Worm (Caenorhabditis elegans): ENCODE data around the gene F52D2.7.

Gene F52D2.7

DNA sequence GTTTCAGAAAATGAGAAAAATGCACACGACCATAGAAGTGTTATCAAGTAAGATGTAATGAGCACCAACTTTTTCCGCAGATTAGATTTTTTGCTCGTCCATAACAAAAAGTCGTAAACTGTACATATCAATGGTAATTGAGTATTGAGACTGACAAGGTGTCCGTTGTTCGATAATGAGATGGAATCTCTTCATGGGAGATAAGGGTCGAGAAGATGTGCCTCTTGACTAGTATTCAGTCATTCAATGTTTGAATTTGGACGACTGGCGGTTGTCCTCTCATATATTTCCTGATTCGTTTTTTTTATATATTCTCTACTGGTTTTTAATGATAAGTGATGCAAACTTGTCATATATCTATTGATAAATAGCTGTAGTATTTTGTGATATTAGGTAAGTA is 19.3 kb downstream of the F52D2.7 start:
- TF ChIP-seq nhr-20 (tag; optimal IDR thresholded peaks at IDR 0.05) (no peak), nhr-71 (tag; optimal IDR thresholded peaks at IDR 0.05) (no peak), ceh-63 (GFP tag; optimal IDR thresholded peaks at IDR 0.05) (no peak), ama-1 (optimal IDR thresholded peaks at IDR 0.05) (no peak), elt-3 (tag; optimal IDR thresholded peaks at IDR 0.05) (no peak), efl-1 (optimal IDR thresholded peaks at IDR 0.05) (no peak), efl-1 (GFP tag; optimal IDR thresholded peaks at IDR 0.05 in 1 of 2) (peak in 1 of 2 experiments; percentile 69)

DNA sequence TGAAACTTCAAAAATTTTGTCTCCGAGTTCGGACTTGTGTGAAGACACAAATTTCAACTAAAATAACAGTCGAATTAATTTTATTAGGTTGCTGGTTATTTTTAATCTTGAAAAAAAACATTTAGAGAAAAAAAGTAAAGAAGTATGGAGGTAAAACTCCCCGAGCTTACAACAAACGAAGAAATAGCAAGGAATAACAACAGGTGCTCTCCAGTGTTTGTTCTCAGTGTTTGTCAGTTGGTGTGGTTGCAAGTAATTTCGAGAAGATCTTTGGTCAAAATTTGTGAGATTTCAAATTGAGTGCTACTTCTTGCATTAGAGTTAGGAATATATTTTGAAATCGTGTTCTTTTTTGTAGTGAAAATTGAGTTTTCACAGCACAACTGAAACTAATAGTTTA is 22.5 kb downstream of the F52D2.7 start:
- TF ChIP-seq fkh-10 (GFP tag; optimal IDR thresholded peaks at IDR 0.05) (no peak), vab-15 (tag; optimal IDR thresholded peaks at IDR 0.05) (no peak), blmp-1 (tag; optimal IDR thresholded peaks at IDR 0.05) (no peak), nhr-237 (tag; optimal IDR thresholded peaks at IDR 0.05) (no peak), skn-1 (tag; optimal IDR thresholded peaks at IDR 0.05) (peak; percentile 2)

DNA sequence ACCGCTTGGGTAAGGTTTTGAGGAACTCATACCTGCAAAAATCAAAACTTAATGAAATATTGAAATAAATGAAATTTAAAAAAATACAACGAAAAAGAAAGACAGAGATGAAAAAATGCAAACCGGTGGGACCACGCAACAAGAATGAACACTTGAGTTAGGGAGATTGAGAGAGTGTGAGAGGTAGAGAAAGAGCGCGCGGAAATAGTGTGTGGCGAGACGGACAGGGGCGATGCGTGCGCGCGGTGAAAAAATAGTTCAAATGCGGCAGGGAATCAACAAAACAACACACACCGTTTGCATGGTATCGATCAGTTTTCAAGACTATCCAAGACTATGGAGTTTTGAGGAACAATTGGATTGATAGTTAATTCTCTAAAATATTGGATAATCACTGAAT is 27.2 kb downstream of the F52D2.7 start, which contains the start of gene meg-3:
TSS of gene meg-3 (minus strand) at position 32 of the 400 bp plus-strand sequence.
- TF ChIP-seq lin-35 (GFP tag; optimal IDR thresholded peaks at IDR 0.05) (peak in 1 of 2 experiments; percentile 9), nhr-85 (tag) (peak; percentile 63), aly-2 (tag; optimal IDR thresholded peaks at IDR 0.05) (no peak), elt-3 (tag; optimal IDR thresholded peaks at IDR 0.05) (no peak), grh-1 (GFP tag; IDR thresholded peaks at IDR 0.05) (0 out of 2 replicates have a peak, but pooled peaks have one; percentile 19), zip-4 (GFP tag; optimal IDR thresholded peaks at IDR 0.05) (no peak), dpl-1 (GFP tag; optimal IDR thresholded peaks at IDR 0.05) (no peak), xbp-1 (tag; optimal IDR thresholded peaks at IDR 0.05) (no peak), nhr-19 (GFP tag; conservative IDR thresholded peaks at IDR 0.05) (peak; percentile 38), C16A3.4 (tag; optimal IDR thresholded peaks at IDR 0.05) (no peak), ceh-88 (GFP tag; IDR thresholded peaks at IDR 0.05) (no peak), egl-13 (tag; optimal IDR thresholded peaks at IDR 0.05) (no peak), efl-1 (optimal IDR thresholded peaks at IDR 0.05) (peak; percentile 36 to 64), efl-1 (GFP tag; optimal IDR thresholded peaks at IDR 0.05 in 1 of 2) (peak in 1 of 2 experiments; percentile 44), rnt-1 (tag; optimal IDR thresholded peaks at IDR 0.05) (peak; percentile 34), fkh-10 (GFP tag; optimal IDR thresholded peaks at IDR 0.05) (no peak), efl-3 (GFP tag; optimal IDR thresholded peaks at IDR 0.05) (no peak), ceh-82 (tag; optimal IDR thresholded peaks at IDR 0.05) (peak in 1 of 3 experiments; percentile 6)

DNA sequence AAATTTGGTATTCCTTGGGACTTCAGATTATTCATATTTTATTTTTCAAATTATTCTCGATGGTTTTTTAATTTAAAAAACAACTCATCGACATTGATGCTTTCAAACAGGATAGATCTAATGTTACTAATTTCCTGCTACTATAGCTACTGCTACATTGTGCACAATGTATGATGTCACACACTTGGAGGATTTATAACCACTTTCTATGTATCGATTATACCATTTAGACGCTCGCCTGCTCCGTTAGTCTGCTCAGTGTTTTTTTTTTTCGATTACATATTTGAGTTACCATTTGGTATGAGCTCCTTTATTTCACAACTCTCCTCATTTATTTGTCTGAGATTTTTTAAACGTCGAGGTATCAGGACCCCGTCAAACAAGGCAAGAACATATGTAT is 28.1 kb downstream of the F52D2.7 start, which contains the start of gene Y40A1A.2:
TSS of gene Y40A1A.2 (plus strand) at position 301 of the 400 bp plus-strand sequence.
- TF ChIP-seq nhr-20 (tag; optimal IDR thresholded peaks at IDR 0.05) (no peak), nhr-77 (tag; optimal IDR thresholded peaks at IDR 0.05) (no peak), pqm-1 (tag; optimal IDR thresholded peaks at IDR 0.05) (no peak), jun-1 (tag; optimal IDR thresholded peaks at IDR 0.05) (no peak), ets-5 (GFP tag; IDR thresholded peaks at IDR 0.05) (no peak)

DNA sequence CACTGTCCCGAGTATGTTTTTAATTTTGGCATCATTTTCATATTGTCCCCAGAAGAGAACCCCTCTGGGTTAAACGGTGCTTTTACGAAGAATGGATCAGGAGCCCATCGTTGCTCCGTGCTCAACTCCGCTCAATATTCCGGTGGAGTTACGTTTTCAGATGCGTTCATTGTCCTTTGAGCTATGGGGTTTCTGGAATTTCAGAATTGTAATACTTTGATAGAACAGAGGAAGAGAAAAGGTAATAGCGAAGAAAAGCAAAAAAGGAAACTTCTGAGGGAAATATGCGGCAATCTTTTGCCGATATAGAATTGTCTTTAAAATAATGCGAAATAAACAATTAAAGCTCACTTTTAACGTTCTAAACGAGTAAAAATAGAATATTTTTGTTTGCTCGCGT is 35.6 kb downstream of the F52D2.7 start, which contains the start of gene Y40A1A.3:
TSS of gene Y40A1A.3 (minus strand) at position 101 of the 400 bp plus-strand sequence.
- TF ChIP-seq tlp-1 (tag; optimal IDR thresholded peaks at IDR 0.05) (no peak), vab-15 (tag; optimal IDR thresholded peaks at IDR 0.05) (no peak), pag-3 (tag; optimal IDR thresholded peaks at IDR 0.05; ENCODE audit: borderline replicate concordance, insufficient read depth) (no peak), alr-1 (tag; optimal IDR thresholded peaks at IDR 0.05; ENCODE audit: borderline replicate concordance) (no peak), snpc-4 (tag; optimal IDR thresholded peaks at IDR 0.05) (no peak), nhr-77 (tag; optimal IDR thresholded peaks at IDR 0.05) (no peak), snu-23 (GFP tag; optimal IDR thresholded peaks at IDR 0.05) (no peak), ets-5 (GFP tag; IDR thresholded peaks at IDR 0.05) (no peak), ztf-11 (tag; optimal IDR thresholded peaks at IDR 0.05) (no peak), unc-86 (tag; optimal IDR thresholded peaks at IDR 0.05) (no peak), Y116A8C.19 (tag; optimal IDR thresholded peaks at IDR 0.05; ENCODE audit: borderline replicate concordance) (no peak), elt-3 (tag; optimal IDR thresholded peaks at IDR 0.05) (no peak)
